Worm (Caenorhabditis elegans): Measurements from ENCODE around the gene hda-11.

- TF ChIP-seq nhr-237 (tag; optimal IDR thresholded peaks at IDR 0.05) (no peak), aly-2 (tag; optimal IDR thresholded peaks at IDR 0.05) (no peak), ztf-11 (tag; optimal IDR thresholded peaks at IDR 0.05) (no peak), elt-3 (tag; optimal IDR thresholded peaks at IDR 0.05) (no peak), skn-1 (tag; optimal IDR thresholded peaks at IDR 0.05) (no peak), fos-1 (tag; optimal IDR thresholded peaks at IDR 0.05) (peak; percentile 41)
Observed at ce11 chrV:10546749-10547148, 20.8 kb downstream of the hda-11 start, which contains the start of gene F25D1.5.
